Worm (Caenorhabditis elegans): ENCODE data around the gene rpt-4.

DNA sequence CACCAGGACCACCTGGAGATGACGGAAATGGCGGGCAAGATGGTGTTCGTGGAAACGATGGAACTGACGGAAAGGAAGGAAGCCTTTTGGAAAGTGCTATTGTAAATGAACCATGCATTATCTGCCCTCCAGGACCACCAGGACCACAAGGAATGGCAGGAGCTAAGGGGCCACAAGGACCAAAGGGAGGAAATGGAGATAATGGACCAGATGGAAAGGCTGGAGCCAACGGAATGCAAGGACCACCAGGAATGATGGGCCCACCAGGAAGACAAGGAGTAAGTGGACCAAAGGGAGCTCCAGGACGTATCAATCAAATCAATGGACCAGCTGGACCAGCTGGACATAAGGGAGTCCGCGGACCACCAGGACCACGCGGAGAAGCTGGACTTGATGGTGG lies 22.3 kb downstream of the rpt-4 start:
- TF ChIP-seq him-1 (tag; optimal IDR thresholded peaks at IDR 0.05) (no peak), dao-5 (tag; optimal IDR thresholded peaks at IDR 0.05) (no peak)
